Fruit fly (Drosophila melanogaster): ENCODE measurements around the gene sty.

Gene sty

dm6 chr3L:3436838-3437663, 12.3 kb upstream of the sty start (continued):
- peak; percentile 62 for TF ChIP-seq svp (GFP tag)
- no peak for TF ChIP-seq CG6854 (GFP tag; optimal IDR thresholded peaks at IDR 0.05)
- TF ChIP-seq fd59A (GFP tag; optimal IDR thresholded peaks at IDR 0.05), result no peak
- TF ChIP-seq pdm3 (GFP tag; optimal IDR thresholded peaks at IDR 0.05), result peak; percentile 10
- TF ChIP-seq dac (GFP tag; optimal IDR thresholded peaks at IDR 0.05), result no peak
- peak; percentile 50 for TF ChIP-seq eg (GFP tag; IDR thresholded peaks at IDR 0.05)
- peak; percentile 32 for TF ChIP-seq net (GFP tag; optimal IDR thresholded peaks at IDR 0.05)
- TF ChIP-seq Smox (GFP tag; optimal IDR thresholded peaks at IDR 0.05), result peak; percentile 48
- no peak for TF ChIP-seq dsx (GFP tag; optimal IDR thresholded peaks at IDR 0.05; ENCODE audit: poor library complexity, severe bottlenecking)
- TF ChIP-seq CG34406 (GFP tag; optimal IDR thresholded peaks at IDR 0.05), result peak; percentile 62
- peak; percentile 37 for TF ChIP-seq CG3919 (GFP tag; optimal IDR thresholded peaks at IDR 0.05)
- peak; percentile 37 for TF ChIP-seq Hr4 (GFP tag; optimal IDR thresholded peaks at IDR 0.05)
- TF ChIP-seq esn (GFP tag; optimal IDR thresholded peaks at IDR 0.05), result peak; percentile 62
- TF ChIP-seq CG8319 (GFP tag; optimal IDR thresholded peaks at IDR 0.05), result no peak
- TF ChIP-seq CG1621 (tag; optimal IDR thresholded peaks at IDR 0.05), result no peak
- no peak for TF ChIP-seq CG6808 (GFP tag; optimal IDR thresholded peaks at IDR 0.05)
- TF ChIP-seq Gug (GFP tag; IDR thresholded peaks at IDR 0.05), result peak; percentile 41; the same call in 1 of the 2 replicates
- TF ChIP-seq CG11902 (GFP tag; optimal IDR thresholded peaks at IDR 0.05), result no peak
- TF ChIP-seq vri (GFP tag; optimal IDR thresholded peaks at IDR 0.05), result no peak
- TF ChIP-seq CG3032 (tag; optimal IDR thresholded peaks at IDR 0.05), result peak; percentile 8
- no peak for TF ChIP-seq ss (GFP tag; optimal IDR thresholded peaks at IDR 0.05)
- peak; percentile 49 for TF ChIP-seq CG6792 (GFP tag; optimal IDR thresholded peaks at IDR 0.05)
- TF ChIP-seq Sox102F (GFP tag; optimal IDR thresholded peaks at IDR 0.05), result peak; percentile 40
- peak; percentile 26 for TF ChIP-seq CG4318 (GFP tag; optimal IDR thresholded peaks at IDR 0.05)
- TF ChIP-seq Met (GFP tag; optimal IDR thresholded peaks at IDR 0.05), result peak; percentile 61

dm6 chr3L:3435531-3436309, 11.0 kb upstream of the sty start:
- TF ChIP-seq Eip93F (GFP tag; optimal IDR thresholded peaks at IDR 0.05), result peak; percentile 46
- no peak for TF ChIP-seq Ets21C (GFP tag; optimal IDR thresholded peaks at IDR 0.05)
- TF ChIP-seq CG6163 (GFP tag; IDR thresholded peaks at IDR 0.05), result no peak
- TF ChIP-seq vri (GFP tag; optimal IDR thresholded peaks at IDR 0.05), result peak; percentile 7

- TF ChIP-seq CG32006 (GFP tag; optimal IDR thresholded peaks at IDR 0.05), result peak; percentile 56
- TF ChIP-seq Blimp-1 (GFP tag; optimal IDR thresholded peaks at IDR 0.05), result no peak
- TF ChIP-seq eg (GFP tag; IDR thresholded peaks at IDR 0.05), result peak; percentile 61; the same call in 2 of the 3 replicates
- peak; percentile 45; the same call in 2 of the 3 replicates for TF ChIP-seq CG6163 (GFP tag; IDR thresholded peaks at IDR 0.05)
- TF ChIP-seq CG11294 (GFP tag; IDR thresholded peaks at IDR 0.05), result no peak
- no peak for TF ChIP-seq Eip78C (GFP tag)
- TF ChIP-seq CG15336 (GFP tag; IDR thresholded peaks at IDR 0.05), result peak; percentile 75
- TF ChIP-seq CG8119 (GFP tag; IDR thresholded peaks at IDR 0.05), result peak; percentile 66; the same call in 2 of the 3 replicates
Measured at dm6 chr3L:3434882-3435281, 10.1 kb upstream of the sty start.

DNA sequence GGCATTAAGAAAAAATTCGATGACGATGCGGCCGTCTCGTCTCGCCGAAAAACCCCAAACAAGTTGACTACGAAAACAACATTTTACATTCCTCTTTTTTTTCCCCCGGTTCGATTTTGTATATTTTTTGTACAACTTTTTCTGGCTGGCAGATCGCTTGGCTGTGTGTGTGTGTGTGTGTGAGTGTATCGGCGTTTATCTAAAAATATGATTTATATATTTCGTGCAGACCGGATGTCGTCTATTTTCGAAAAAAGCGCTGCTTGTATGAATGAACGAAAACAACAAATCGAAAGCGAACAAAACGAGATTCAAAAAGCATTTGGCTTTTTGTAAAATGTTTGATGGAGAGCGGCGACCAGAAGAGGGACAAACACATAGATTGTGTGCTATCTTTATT, 9.2 kb upstream of the sty start:
- TF ChIP-seq Eip78C (GFP tag), result peak; percentile 16
- TF ChIP-seq OdsH (GFP tag; optimal IDR thresholded peaks at IDR 0.05), result no peak
